Worm (Caenorhabditis elegans): ENCODE results near the gene swsn-7.

The swsn-7 gene

ce11 chrII:8039416-8039815, 11.9 kb upstream of the swsn-7 start, which contains the start of the genes ubh-4 and algn-6:
TSS of gene ubh-4 (minus strand) at chrII:8039597.
TSS of gene algn-6 (plus strand) at chrII:8039802.
- TF ChIP-seq ceh-31 (tag; optimal IDR thresholded peaks at IDR 0.05), result peak; percentile 84
- no peak for TF ChIP-seq unc-3 (GFP tag; conservative IDR thresholded peaks at IDR 0.05)
- no peak for TF ChIP-seq unc-3 (tag; optimal IDR thresholded peaks at IDR 0.05)
- peak; percentile 42 for TF ChIP-seq tbx-7 (tag; optimal IDR thresholded peaks at IDR 0.05)
- TF ChIP-seq ceh-14 (tag; optimal IDR thresholded peaks at IDR 0.05), result peak; percentile 5
- TF ChIP-seq nhr-232 (tag; optimal IDR thresholded peaks at IDR 0.05), result no peak
- TF ChIP-seq hlh-8 (tag; optimal IDR thresholded peaks at IDR 0.05), result peak; percentile 2
- TF ChIP-seq unc-42 (tag; optimal IDR thresholded peaks at IDR 0.05), result peak; percentile 56
- peak; percentile 70 for TF ChIP-seq ceh-2 (tag; optimal IDR thresholded peaks at IDR 0.05)
- peak; percentile 47 for TF ChIP-seq ztf-16 (tag; optimal IDR thresholded peaks at IDR 0.05)
- no peak for TF ChIP-seq pax-1 (tag; optimal IDR thresholded peaks at IDR 0.05)
- peak; percentile 35 for TF ChIP-seq elt-2 (tag; optimal IDR thresholded peaks at IDR 0.05)
- peak; percentile 65 for TF ChIP-seq zip-5 (tag; optimal IDR thresholded peaks at IDR 0.05)
- TF ChIP-seq pros-1 (tag; optimal IDR thresholded peaks at IDR 0.05), result no peak
- peak; percentile 30 for TF ChIP-seq ref-2 (tag; optimal IDR thresholded peaks at IDR 0.05)
- peak; percentile 48 for TF ChIP-seq tbx-2 (tag; optimal IDR thresholded peaks at IDR 0.05)
- peak; percentile 67 for TF ChIP-seq C08G9.2 (tag; optimal IDR thresholded peaks at IDR 0.05)
- peak; percentile 21 for TF ChIP-seq nfya-1 (tag; optimal IDR thresholded peaks at IDR 0.05)

ce11 chrII:8037863-8038262, 10.3 kb upstream of the swsn-7 start, which contains the start of gene C08B11.9:
TSS of gene C08B11.9 (minus strand) at chrII:8038169.
- no peak for TF ChIP-seq ceh-34 (tag; optimal IDR thresholded peaks at IDR 0.05)
- no peak for TF ChIP-seq pha-4 (tag; optimal IDR thresholded peaks at IDR 0.05)
- no peak for TF ChIP-seq ceh-45 (GFP tag; IDR thresholded peaks at IDR 0.05)
- TF ChIP-seq elt-4 (tag; optimal IDR thresholded peaks at IDR 0.05), result no peak
- TF ChIP-seq unc-86 (tag; optimal IDR thresholded peaks at IDR 0.05), result no peak
- no peak for TF ChIP-seq nfya-1 (tag; optimal IDR thresholded peaks at IDR 0.05)
- no peak for TF ChIP-seq ttx-3 (tag; optimal IDR thresholded peaks at IDR 0.05)
- TF ChIP-seq che-1 (tag; optimal IDR thresholded peaks at IDR 0.05), result no peak
- no peak for TF ChIP-seq odd-2 (tag; optimal IDR thresholded peaks at IDR 0.05)
- TF ChIP-seq eyg-1 (tag; optimal IDR thresholded peaks at IDR 0.05), result no peak
- no peak for TF ChIP-seq ets-4 (tag; optimal IDR thresholded peaks at IDR 0.05)
- TF ChIP-seq ztf-16 (tag; optimal IDR thresholded peaks at IDR 0.05), result no peak
- no peak for TF ChIP-seq npax-4 (tag; optimal IDR thresholded peaks at IDR 0.05)
- TF ChIP-seq nhr-232 (tag; optimal IDR thresholded peaks at IDR 0.05), result no peak
- no peak for TF ChIP-seq elt-2 (tag; optimal IDR thresholded peaks at IDR 0.05)
- no peak for TF ChIP-seq hlh-15 (tag; optimal IDR thresholded peaks at IDR 0.05)
- no peak for TF ChIP-seq lim-6 (tag; optimal IDR thresholded peaks at IDR 0.05)
- no peak for TF ChIP-seq Y22D7AL.16 (tag; optimal IDR thresholded peaks at IDR 0.05)
- TF ChIP-seq unc-42 (tag; optimal IDR thresholded peaks at IDR 0.05), result no peak
- TF ChIP-seq pqm-1 (tag; optimal IDR thresholded peaks at IDR 0.05), result no peak

ce11 chrII:8037246-8037645, 9.7 kb upstream of the swsn-7 start, which contains the start of gene arp-6:
TSS of gene arp-6 (minus strand) at chrII:8037346.
- no peak for TF ChIP-seq odd-2 (tag; optimal IDR thresholded peaks at IDR 0.05)
- no peak for TF ChIP-seq ceh-48 (tag; optimal IDR thresholded peaks at IDR 0.05)
- no peak for TF ChIP-seq ahr-1 (tag; optimal IDR thresholded peaks at IDR 0.05)
- no peak for TF ChIP-seq unc-42 (tag; optimal IDR thresholded peaks at IDR 0.05)
- TF ChIP-seq nfya-1 (tag; optimal IDR thresholded peaks at IDR 0.05), result no peak
- TF ChIP-seq C38D4.7 (GFP tag; optimal IDR thresholded peaks at IDR 0.05), result no peak
- TF ChIP-seq pha-2 (tag; optimal IDR thresholded peaks at IDR 0.05), result no peak

ce11 chrII:8035667-8036066, 8.1 kb upstream of the swsn-7 start, which contains the start of gene sap-49:
TSS of gene sap-49 (minus strand) at chrII:8035767.
- TF ChIP-seq tbx-7 (tag; optimal IDR thresholded peaks at IDR 0.05), result no peak
- TF ChIP-seq lin-11 (tag; optimal IDR thresholded peaks at IDR 0.05), result no peak
- no peak for TF ChIP-seq elt-4 (tag; optimal IDR thresholded peaks at IDR 0.05)
- TF ChIP-seq pha-4 (tag; optimal IDR thresholded peaks at IDR 0.05), result no peak
- TF ChIP-seq ets-4 (tag; optimal IDR thresholded peaks at IDR 0.05), result no peak
- TF ChIP-seq ahr-1 (tag; optimal IDR thresholded peaks at IDR 0.05), result no peak
- TF ChIP-seq sox-4 (tag; optimal IDR thresholded peaks at IDR 0.05), result no peak
- no peak for TF ChIP-seq ceh-34 (tag; optimal IDR thresholded peaks at IDR 0.05)
- no peak for TF ChIP-seq unc-42 (tag; optimal IDR thresholded peaks at IDR 0.05)
- TF ChIP-seq K09A11.1 (tag; optimal IDR thresholded peaks at IDR 0.05; ENCODE audit: insufficient read depth), result no peak
- TF ChIP-seq ceh-6 (GFP tag; optimal IDR thresholded peaks at IDR 0.05), result no peak
- TF ChIP-seq unc-3 (GFP tag; conservative IDR thresholded peaks at IDR 0.05), result no peak
- no peak for TF ChIP-seq unc-3 (tag; optimal IDR thresholded peaks at IDR 0.05)
- TF ChIP-seq eyg-1 (tag; optimal IDR thresholded peaks at IDR 0.05), result no peak
- TF ChIP-seq ttx-3 (tag; optimal IDR thresholded peaks at IDR 0.05), result no peak
- TF ChIP-seq ceh-48 (tag; optimal IDR thresholded peaks at IDR 0.05), result no peak
- no peak for TF ChIP-seq fkh-6 (tag; optimal IDR thresholded peaks at IDR 0.05)
- TF ChIP-seq tbx-2 (tag; optimal IDR thresholded peaks at IDR 0.05), result no peak
- no peak for TF ChIP-seq fax-1 (tag; optimal IDR thresholded peaks at IDR 0.05)
